Fruit fly (Drosophila melanogaster) whole organism, embryonic: ENCODE results near the gene CG18301.
A peak's percentile ranks its signal among the peaks of the same experiment; 100 is the strongest.

Source experiments
- Bteb2 ChIP-seq: fragments of 200-800 bp; sonication (Bioruptor generic); optimal IDR thresholded peaks from 2 replicates; lab custom pipeline; 2016; ENCODE audit warnings: missing biosample characterization, missing genetic modification characterization
- CG10274 ChIP-seq: fragments of 200-800 bp; sonication (Bioruptor generic); optimal IDR thresholded peaks from 3 replicates; lab custom pipeline; 2017; ENCODE audit warnings: missing biosample characterization, mild to moderate bottlenecking, missing genetic modification characterization
- CG10462 ChIP-seq: fragments of 200-800 bp; sonication (Bioruptor generic); optimal IDR thresholded peaks from 2 replicates; lab custom pipeline; 2016; ENCODE audit warnings: missing biosample characterization, missing genetic modification characterization
- CG11093 ChIP-seq: fragments of 200-800 bp; sonication (Bioruptor generic); IDR thresholded peaks from 3 replicates; pipeline ENCODE4 v1.3.6; 2022; ENCODE audit warnings: missing biosample characterization, missing genetic modification characterization
- CG11456 ChIP-seq: fragments of 200-800 bp; sonication (Bioruptor generic); IDR thresholded peaks from 3 replicates; pipeline ENCODE4 v1.3.6; 2022; ENCODE audit warnings: missing biosample characterization, missing genetic modification characterization
- CG13123 ChIP-seq: fragments of 200-800 bp; sonication (Bioruptor generic); optimal IDR thresholded peaks from 2 replicates; lab custom pipeline; 2016; ENCODE audit warnings: missing biosample characterization, missing genetic modification characterization
- CG13775 ChIP-seq: fragments of 200-800 bp; sonication (Bioruptor generic); optimal IDR thresholded peaks from 3 replicates; lab custom pipeline; 2017; ENCODE audit warnings: missing biosample characterization, mild to moderate bottlenecking, missing genetic modification characterization
- CG15696 ChIP-seq: fragments of 200-800 bp; sonication (Bioruptor generic); optimal IDR thresholded peaks from 2 replicates; lab custom pipeline; 2019; ENCODE audit warnings: missing biosample characterization, mild to moderate bottlenecking, missing genetic modification characterization, moderate library complexity
- CG17359 ChIP-seq: fragments of 200-800 bp; sonication (Bioruptor generic); optimal IDR thresholded peaks from 3 replicates; lab custom pipeline; 2018; ENCODE audit warnings: missing biosample characterization, mild to moderate bottlenecking, missing genetic modification characterization, moderate library complexity
- CG17568 ChIP-seq: fragments of 200-800 bp; sonication (Bioruptor generic); optimal IDR thresholded peaks from 2 replicates; lab custom pipeline; 2018; ENCODE audit warnings: missing biosample characterization, mild to moderate bottlenecking, missing genetic modification characterization, moderate library complexity
- CG1832 ChIP-seq: fragments of 200-800 bp; sonication (Bioruptor generic); optimal IDR thresholded peaks from 2 replicates; lab custom pipeline; 2017; ENCODE audit warnings: missing biosample characterization, mild to moderate bottlenecking, missing genetic modification characterization, inconsistent platforms
- CG2199 ChIP-seq: fragments of 200-800 bp; sonication (Bioruptor generic); IDR thresholded peaks from 3 replicates; pipeline ENCODE4 v1.3.6; 2022; ENCODE audit warnings: missing biosample characterization, missing genetic modification characterization
- CG3163 ChIP-seq: fragments of 200-800 bp; sonication (Bioruptor generic); optimal IDR thresholded peaks from 3 replicates; lab custom pipeline; 2016; ENCODE audit warnings: missing biosample characterization, missing genetic modification characterization
- CG6791 ChIP-seq: fragments of 200-800 bp; sonication (Bioruptor generic); IDR thresholded peaks from 3 replicates; pipeline ENCODE4 v1.3.6; 2022; ENCODE audit warnings: missing biosample characterization, missing genetic modification characterization; ENCODE audit not compliant: partially characterized antibody
- CG8281 ChIP-seq: fragments of 200-800 bp; sonication (Bioruptor generic); optimal IDR thresholded peaks from 2 replicates; lab custom pipeline; 2018; ENCODE audit warnings: missing biosample characterization, mild to moderate bottlenecking, missing genetic modification characterization, moderate library complexity
- CG8765 ChIP-seq: fragments of 200-800 bp; sonication (Bioruptor generic); IDR thresholded peaks from 2 replicates; pipeline ENCODE4 v1.3.6; 2022; ENCODE audit warnings: missing biosample characterization, missing genetic modification characterization
- CG9727 ChIP-seq: fragments of 200-800 bp; sonication (Bioruptor generic); optimal IDR thresholded peaks from 3 replicates; lab custom pipeline; 2017; ENCODE audit warnings: missing biosample characterization, mild to moderate bottlenecking, missing genetic modification characterization
- Chrac-16 ChIP-seq: fragments of 200-800 bp; sonication (Bioruptor generic); optimal IDR thresholded peaks from 3 replicates; lab custom pipeline; 2016; ENCODE audit warnings: missing biosample characterization, missing genetic modification characterization
- E2f1 ChIP-seq: fragments of 200-800 bp; sonication (Bioruptor generic); IDR thresholded peaks from 2 replicates; pipeline ENCODE4 v1.3.6; 2022; ENCODE audit warnings: missing biosample characterization, missing genetic modification characterization
- E2f2 ChIP-seq: fragments of 200-800 bp; sonication (Bioruptor generic); IDR thresholded peaks from 2 replicates; pipeline ENCODE4 v1.3.6; 2022; ENCODE audit warnings: missing biosample characterization, missing genetic modification characterization
- Eip74EF ChIP-seq, 2 experiments: fragments of 200-800 bp in 1 of 2; fragments of >200 bp in 1 of 2; sonication (Bioruptor generic) in 1 of 2; optimal IDR thresholded peaks; 2 replicates each; lab custom pipeline; 2017 to 2019; ENCODE audit warnings: missing biosample characterization in 2 of 2, missing genetic modification characterization in 2 of 2, mild to moderate bottlenecking in 1 of 2, moderate library complexity in 1 of 2
- HmgD ChIP-seq: fragments of 200-800 bp; sonication (Bioruptor generic); optimal IDR thresholded peaks from 3 replicates; lab custom pipeline; 2016; ENCODE audit warnings: missing biosample characterization, missing genetic modification characterization
- Hr78 ChIP-seq, 2 experiments: fragments of 200-800 bp in 1 of 2; fragments of >200 bp in 1 of 2; sonication (Bioruptor generic) in 1 of 2; optimal IDR thresholded peaks; 2 replicates each; lab custom pipeline; 2017 to 2019; ENCODE audit warnings: missing biosample characterization in 2 of 2, missing genetic modification characterization in 2 of 2, mild to moderate bottlenecking in 1 of 2, moderate library complexity in 1 of 2
- MBD-R2 ChIP-seq: fragments of 200-800 bp; sonication (Bioruptor generic); IDR thresholded peaks from 2 replicates; pipeline ENCODE4 v1.3.6; 2022; ENCODE audit warnings: missing biosample characterization, missing genetic modification characterization
- Max ChIP-seq: fragments of 200-800 bp; sonication (Bioruptor generic); optimal IDR thresholded peaks from 2 replicates; lab custom pipeline; 2016; ENCODE audit warnings: missing biosample characterization, mild to moderate bottlenecking, missing genetic modification characterization
- NC2β ChIP-seq: fragments of 200-800 bp; sonication (Bioruptor generic); optimal IDR thresholded peaks from 2 replicates; lab custom pipeline; 2016; ENCODE audit warnings: missing biosample characterization, missing genetic modification characterization
- NK7.1 ChIP-seq: fragments of 200-800 bp; sonication (Bioruptor generic); optimal IDR thresholded peaks from 3 replicates; lab custom pipeline; 2016; ENCODE audit warnings: missing biosample characterization, missing genetic modification characterization
- NfI ChIP-seq: fragments of 200-800 bp; sonication (Bioruptor generic); optimal IDR thresholded peaks from 3 replicates; lab custom pipeline; 2018; ENCODE audit warnings: missing biosample characterization, mild to moderate bottlenecking, missing genetic modification characterization, moderate library complexity
- Pdp1 ChIP-seq, 2 experiments: fragments of 200-800 bp; sonication (Bioruptor generic); optimal IDR thresholded peaks; 3 replicates each; lab custom pipeline; 2016; ENCODE audit warnings: missing biosample characterization in 2 of 2, missing genetic modification characterization in 2 of 2, mild to moderate bottlenecking in 1 of 2, moderate library complexity in 1 of 2
- Ptx1 ChIP-seq: fragments of 200-800 bp; sonication (Bioruptor generic); IDR thresholded peaks from 2 replicates; pipeline ENCODE4 v1.3.6; 2022; ENCODE audit warnings: missing biosample characterization, missing genetic modification characterization
- Rfx ChIP-seq: fragments of 200-800 bp; sonication (Bioruptor generic); IDR thresholded peaks from 2 replicates; pipeline ENCODE4 v1.3.6; 2022; ENCODE audit warnings: missing biosample characterization, missing genetic modification characterization
- al ChIP-seq: fragments of 200-800 bp; sonication (Bioruptor generic); IDR thresholded peaks from 2 replicates; pipeline ENCODE4 v1.3.6; 2022; ENCODE audit warnings: missing biosample characterization, missing genetic modification characterization
- bcd ChIP-seq: fragments of 200-800 bp; sonication (Bioruptor generic); optimal IDR thresholded peaks from 2 replicates; lab custom pipeline; 2017; ENCODE audit warnings: missing biosample characterization, mild to moderate bottlenecking, missing genetic modification characterization
- bigmax ChIP-seq: fragments of 200-800 bp; sonication (Bioruptor generic); optimal IDR thresholded peaks from 2 replicates; lab custom pipeline; 2018; ENCODE audit warnings: missing biosample characterization, mild to moderate bottlenecking, missing genetic modification characterization
- cato ChIP-seq: fragments of 200-800 bp; sonication (Bioruptor generic); optimal IDR thresholded peaks from 2 replicates; lab custom pipeline; 2016; ENCODE audit warnings: missing biosample characterization, missing genetic modification characterization, borderline replicate concordance
- chm ChIP-seq: fragments of 200-800 bp; sonication (Bioruptor generic); IDR thresholded peaks from 2 replicates; pipeline ENCODE4 v1.3.6; 2022; ENCODE audit warnings: missing biosample characterization, missing genetic modification characterization
- disco-r ChIP-seq: fragments of 200-800 bp; sonication (Bioruptor generic); optimal IDR thresholded peaks from 2 replicates; lab custom pipeline; 2016; ENCODE audit warnings: missing biosample characterization, missing genetic modification characterization
- fu2 ChIP-seq: fragments of 200-800 bp; sonication (Bioruptor generic); optimal IDR thresholded peaks from 2 replicates; lab custom pipeline; 2016; ENCODE audit warnings: missing biosample characterization, missing genetic modification characterization
- gem ChIP-seq: fragments of 200-800 bp; sonication (Bioruptor generic); optimal IDR thresholded peaks from 2 replicates; lab custom pipeline; 2019; ENCODE audit warnings: missing biosample characterization, mild to moderate bottlenecking, missing genetic modification characterization, moderate library complexity
- h ChIP-seq: fragments of >200 bp; optimal IDR thresholded peaks from 2 replicates; lab custom pipeline; 2017
- hb ChIP-seq: fragments of 200-800 bp; sonication (Bioruptor generic); IDR thresholded peaks from 3 replicates; pipeline ENCODE4 v1.3.6; 2022; ENCODE audit warnings: missing biosample characterization, missing genetic modification characterization; ENCODE audit not compliant: partially characterized antibody
- jigr1 ChIP-seq: fragments of 200-800 bp; sonication (Bioruptor generic); IDR thresholded peaks from 3 replicates; pipeline ENCODE4 v1.3.6; 2022; ENCODE audit warnings: missing biosample characterization, missing genetic modification characterization
- lola ChIP-seq, 3 experiments: fragments of >200 bp in 2 of 3; fragments of 200-800 bp in 1 of 3; sonication (Bioruptor generic) in 1 of 3; optimal IDR thresholded peaks; 2 replicates each; lab custom pipeline; 2017 to 2019; ENCODE audit warnings: missing biosample characterization in 3 of 3, missing genetic modification characterization in 3 of 3, mild to moderate bottlenecking in 1 of 3, moderate library complexity in 1 of 3
- mirr ChIP-seq: fragments of 200-800 bp; sonication (Bioruptor generic); optimal IDR thresholded peaks from 3 replicates; lab custom pipeline; 2018; ENCODE audit warnings: missing biosample characterization, mild to moderate bottlenecking, missing genetic modification characterization
- odd ChIP-seq: fragments of 200-800 bp; sonication (Bioruptor generic); optimal IDR thresholded peaks from 2 replicates; lab custom pipeline; 2017; ENCODE audit warnings: missing biosample characterization, mild to moderate bottlenecking, missing genetic modification characterization
- org-1 ChIP-seq: fragments of 200-800 bp; sonication (Bioruptor generic); optimal IDR thresholded peaks from 2 replicates; lab custom pipeline; 2017; ENCODE audit warnings: missing biosample characterization, missing genetic modification characterization
- sim ChIP-seq: fragments of 200-800 bp; sonication (Bioruptor generic); IDR thresholded peaks from 2 replicates; pipeline ENCODE4 v1.3.6; 2022; ENCODE audit warnings: missing biosample characterization, missing genetic modification characterization
- ssp ChIP-seq: fragments of 200-800 bp; sonication (Bioruptor generic); IDR thresholded peaks from 2 replicates; pipeline ENCODE4 v1.3.6; 2022; ENCODE audit warnings: missing biosample characterization, missing genetic modification characterization
- sug ChIP-seq: fragments of 200-800 bp; optimal IDR thresholded peaks from 2 replicates; lab custom pipeline; 2019; ENCODE audit warnings: missing biosample characterization, mild to moderate bottlenecking, missing genetic modification characterization, moderate library complexity

CG18301 gene

dm6 chr2L:10517085-10517484 is 14.5 kb upstream of the CG18301 start, which contains the start of the genes Fatp1 and Lrr47 (continued):
- TF ChIP-seq CG8765 (GFP tag; lab: Robert Waterston, UW) (no peak), fu2 (GFP tag; lab: Kevin White, UChicago) (no peak)

- TF ChIP-seq MBD-R2 (GFP tag; lab: Robert Waterston, UW) (peak; percentile 30; the same call in 1 of the 2 replicates), CG10274 (GFP tag; lab: Kevin White, UChicago) (peak; percentile 21), E2f1 (GFP tag; lab: Robert Waterston, UW) (peak; percentile 46), NC2β (GFP tag; lab: Kevin White, UChicago) (no peak), Max (GFP tag; lab: Kevin White, UChicago) (peak; percentile 22), NfI (GFP tag; lab: Kevin White, UChicago) (peak; percentile 59), CG6791 (GFP tag; lab: Robert Waterston, UW) (no peak), CG13775 (GFP tag; lab: Kevin White, UChicago) (no peak), CG1832 (no peak), mirr (GFP tag; lab: Kevin White, UChicago) (no peak), NK7.1 (no peak), Chrac-16 (GFP tag; lab: Kevin White, UChicago) (no peak), sug (tag; lab: Kevin White, UChicago) (peak; percentile 30), chm (GFP tag; lab: Robert Waterston, UW) (no peak), Ptx1 (GFP tag; lab: Robert Waterston, UW) (peak; percentile 80), CG2199 (no peak), Pdp1 (GFP tag; optimal IDR thresholded peaks at IDR 0.05; lab: Kevin White, UChicago) (peak; percentile 21 to 37), CG15696 (tag; lab: Kevin White, UChicago) (no peak), h (lab: Kevin White, UChicago) (no peak), ssp (peak; percentile 26; the same call in 1 of the 2 replicates), hb (GFP tag; lab: Robert Waterston, UW) (no peak), CG17359 (peak; percentile 74), al (peak; percentile 59; the same call in 1 of the 2 replicates), sim (GFP tag; lab: Robert Waterston, UW) (0 out of 2 replicates have a peak, but pooled peaks have one; percentile 13), Bteb2 (GFP tag; lab: Kevin White, UChicago) (peak; percentile 38), bigmax (GFP tag; lab: Kevin White, UChicago) (no peak), Hr78 (GFP tag; optimal IDR thresholded peaks at IDR 0.05; lab: Kevin White, UChicago) (no peak), CG8281 (tag; lab: Kevin White, UChicago) (peak; percentile 15), Rfx (GFP tag; lab: Robert Waterston, UW) (peak; percentile 79), disco-r (peak; percentile 10), cato (GFP tag; lab: Kevin White, UChicago) (no peak), CG17568 (GFP tag; lab: Kevin White, UChicago) (peak; percentile 36), Eip74EF (GFP tag; optimal IDR thresholded peaks at IDR 0.05; lab: Kevin White, UChicago) (peak in 1 of 2 experiments; percentile 41), bcd (GFP tag; lab: Kevin White, UChicago) (peak; percentile 66), lola (GFP tag; optimal IDR thresholded peaks at IDR 0.05; lab: Kevin White, UChicago) (no peak), CG11093 (GFP tag; lab: Robert Waterston, UW) (peak; percentile 41; the same call in 1 of the 3 replicates), org-1 (GFP tag; lab: Kevin White, UChicago) (peak; percentile 50), E2f2 (GFP tag; lab: Robert Waterston, UW) (peak; percentile 45; the same call in 1 of the 2 replicates), CG3163 (GFP tag; lab: Kevin White, UChicago) (no peak), odd (GFP tag; lab: Kevin White, UChicago) (peak; percentile 14), CG10462 (GFP tag; lab: Kevin White, UChicago) (no peak), CG9727 (GFP tag; lab: Kevin White, UChicago) (peak; percentile 43), CG11456 (GFP tag; lab: Robert Waterston, UW) (0 out of 3 replicates have a peak, but pooled peaks have one; percentile 34), CG13123 (GFP tag; lab: Kevin White, UChicago) (no peak), jigr1 (GFP tag; lab: Robert Waterston, UW) (no peak), HmgD (GFP tag; lab: Kevin White, UChicago) (no peak), gem (tag; lab: Kevin White, UChicago) (peak; percentile 77)
These were observed 12.4 kb upstream of the CG18301 start for dm6 chr2L:10519225-10519624.
